Worm (Caenorhabditis elegans) whole organism, dauer: ENCODE data around the gene C08H9.18.

Experiments used
- unc-62 ChIP-seq: sonication (generic microtip); optimal IDR thresholded peaks from 2 replicates; lab custom pipeline; 2017; ENCODE audit warnings: missing biosample characterization, missing genetic modification reagents, missing genetic modification characterization

The C08H9.18 gene

DNA sequence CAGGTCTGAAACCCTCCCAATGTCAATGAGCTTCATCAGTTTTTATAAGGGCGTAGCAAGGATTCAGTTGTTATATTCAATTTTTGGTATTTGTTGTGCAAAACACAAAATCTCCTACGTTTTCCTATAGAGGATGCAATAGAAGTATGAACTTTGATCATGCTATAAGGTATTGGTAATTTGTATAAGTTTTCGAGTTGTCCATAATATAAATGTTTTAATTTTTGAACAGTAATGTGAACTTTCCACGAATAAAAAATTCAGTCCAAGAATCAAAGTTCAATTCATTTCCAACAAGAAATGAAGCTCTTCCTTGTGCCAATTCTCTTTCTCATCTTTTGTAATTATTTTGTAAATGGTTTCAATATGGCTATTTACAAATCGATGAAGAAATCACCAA is 31.0 kb downstream of the C08H9.18 start, which contains the start of gene ZK938.12:
TSS of gene ZK938.12 (plus strand) at position 301 of the 400 bp plus-strand sequence.
- no peak for TF ChIP-seq unc-62 (GFP tag; lab: Kevin White, UChicago)

DNA sequence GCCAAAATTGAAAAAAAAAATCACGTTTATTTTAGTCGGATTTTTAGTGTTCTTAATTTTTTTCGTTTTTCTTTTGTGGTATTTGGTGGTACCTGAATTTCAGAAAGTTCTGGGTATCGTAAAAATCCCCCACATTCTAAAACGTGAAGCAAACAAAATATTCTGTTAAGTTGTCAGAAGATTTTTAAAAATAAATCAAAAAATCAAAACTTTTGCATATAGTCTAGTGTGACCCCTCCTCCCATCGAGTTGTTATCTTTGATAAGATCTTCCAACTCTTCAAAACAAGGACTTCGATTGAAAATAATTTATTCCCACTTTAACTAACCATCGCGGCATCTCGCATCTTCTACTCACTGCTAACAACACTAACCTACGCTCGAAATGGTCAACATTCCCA is 32.9 kb downstream of the C08H9.18 start, which contains the start of gene ZK938.1:
TSS of gene ZK938.1 (plus strand) at position 301 of the 400 bp plus-strand sequence.
- no peak for TF ChIP-seq unc-62 (GFP tag; lab: Kevin White, UChicago)

DNA sequence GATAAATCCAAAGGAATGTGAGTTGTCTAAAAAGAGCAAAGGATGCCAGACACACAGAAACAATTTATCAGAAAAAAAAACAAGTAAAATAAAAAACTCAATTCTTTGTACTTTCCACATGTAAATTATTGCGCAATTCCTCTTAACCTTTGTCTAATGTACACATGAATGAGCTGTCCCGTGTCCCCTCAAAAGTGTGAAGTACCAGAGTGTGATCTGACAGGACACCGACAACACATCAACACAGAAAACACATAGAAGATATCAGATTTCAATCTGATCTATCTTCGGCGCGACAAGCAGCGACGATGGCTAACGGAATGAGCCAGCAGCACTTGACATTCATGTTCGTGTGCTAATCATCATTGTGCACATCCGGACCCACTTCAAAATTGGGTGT is 33.5 kb downstream of the C08H9.18 start:
- TF ChIP-seq unc-62 (GFP tag; lab: Kevin White, UChicago): no peak

DNA sequence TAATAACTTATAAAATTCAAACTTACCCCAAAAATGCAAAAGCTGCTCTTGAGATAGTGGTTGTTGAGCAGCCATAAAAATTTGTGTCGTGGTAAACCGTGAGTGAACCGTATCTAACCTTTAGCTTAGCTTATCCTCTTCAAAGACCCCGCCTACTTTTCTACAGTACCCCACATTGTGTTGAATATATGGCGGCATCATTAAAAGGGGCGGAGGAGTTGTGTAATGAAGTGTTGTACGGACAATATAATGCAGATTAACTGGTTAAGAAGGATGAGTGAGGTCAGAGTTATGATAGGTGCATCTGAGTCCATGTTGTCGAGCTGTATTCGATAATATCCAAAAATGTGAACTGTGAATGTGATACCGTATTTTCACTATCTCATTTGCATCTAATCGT is 34.2 kb downstream of the C08H9.18 start, which contains the start of gene eyg-1:
TSS of gene eyg-1 (minus strand) at position 101 of the 400 bp plus-strand sequence.
- TF ChIP-seq unc-62 (GFP tag; lab: Kevin White, UChicago): no peak

DNA sequence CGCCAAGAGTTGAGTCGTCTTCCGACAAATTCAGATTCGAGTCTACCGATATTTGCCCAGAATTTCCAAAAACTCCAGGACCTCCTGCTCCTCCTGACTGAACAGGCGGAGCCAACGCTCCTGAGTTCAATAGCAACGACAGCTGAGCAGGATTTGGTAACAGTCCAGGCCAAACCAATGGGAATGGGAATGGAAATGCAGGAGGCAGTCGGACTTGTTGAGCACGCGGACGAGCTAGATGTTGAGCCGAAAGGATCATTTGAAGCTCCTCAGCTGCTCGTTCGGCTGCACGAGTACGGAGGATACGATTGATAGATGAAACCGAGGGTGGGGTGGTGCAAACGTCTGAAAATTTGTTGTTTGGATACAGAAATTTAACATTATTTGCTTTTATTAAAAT is 35.1 kb downstream of the C08H9.18 start:
- no peak for TF ChIP-seq unc-62 (GFP tag; lab: Kevin White, UChicago)
